Fruit fly (Drosophila melanogaster): Measurements from ENCODE around the gene CG8087.
A peak's percentile ranks its signal among the peaks of the same experiment; 100 is the strongest.

The CG8087 gene

DNA sequence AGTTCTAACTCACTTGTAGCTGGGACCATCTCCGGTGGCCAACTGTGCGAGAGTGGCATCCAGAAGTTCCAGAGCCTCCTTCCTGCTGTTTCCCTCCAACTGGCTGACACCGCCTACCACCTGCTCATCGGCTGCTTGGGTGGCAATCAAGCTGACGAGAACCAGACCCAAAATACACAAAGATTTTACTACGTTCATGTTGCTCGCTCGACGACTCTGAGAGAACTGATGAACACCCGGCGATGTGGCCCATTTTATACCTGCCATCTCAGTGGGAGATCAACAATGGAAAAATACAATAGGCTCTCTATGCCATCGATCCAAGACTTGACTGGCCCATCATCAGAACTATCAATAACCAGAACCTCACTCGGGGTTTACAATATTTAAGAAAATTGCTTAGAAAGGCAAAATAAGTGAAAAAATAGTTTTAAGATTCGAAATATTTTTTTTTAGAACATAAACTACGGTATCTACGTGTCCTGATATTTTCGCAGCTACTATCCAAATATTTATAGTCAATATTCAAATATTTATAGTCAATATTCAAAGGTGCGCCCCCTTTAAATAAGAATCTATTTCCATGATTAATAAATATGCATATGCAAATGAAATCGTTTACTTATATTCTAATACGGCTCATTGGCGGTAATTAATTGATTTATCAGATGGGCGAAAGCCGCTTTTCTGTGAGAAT is 5.0 kb upstream of the CG8087 start, which contains the start of gene Cys (continued):
- peak; percentile 20 for TF ChIP-seq CG10543 (GFP tag; optimal IDR thresholded peaks at IDR 0.05)
- peak; percentile 54; the same call in 1 of the 3 replicates for TF ChIP-seq zfh1 (GFP tag; IDR thresholded peaks at IDR 0.05)
- TF ChIP-seq oc (tag; optimal IDR thresholded peaks at IDR 0.05) = no peak
- no peak for TF ChIP-seq Lhr (GFP tag; optimal IDR thresholded peaks at IDR 0.05)
- TF ChIP-seq CG8388 (GFP tag; optimal IDR thresholded peaks at IDR 0.05) = peak; percentile 23
- TF ChIP-seq Dek (tag; optimal IDR thresholded peaks at IDR 0.05) = no peak
- TF ChIP-seq dm (GFP tag; optimal IDR thresholded peaks at IDR 0.05) = no peak
- TF ChIP-seq Sox100B (GFP tag; optimal IDR thresholded peaks at IDR 0.05) = no peak
- TF ChIP-seq D19B (GFP tag; optimal IDR thresholded peaks at IDR 0.05) = peak; percentile 27
- TF ChIP-seq CG13287 (GFP tag; IDR thresholded peaks at IDR 0.05; ENCODE audit: partially characterized antibody) = no peak; the same call in 1 of the 2 replicates
- peak in 1 of 2 experiments; percentile 74 for TF ChIP-seq Hr78 (GFP tag; optimal IDR thresholded peaks at IDR 0.05)
- no peak for TF ChIP-seq Dll (GFP tag; IDR thresholded peaks at IDR 0.05; ENCODE audit: partially characterized antibody)
- no peak for TF ChIP-seq CG2116 (GFP tag; optimal IDR thresholded peaks at IDR 0.05)
- no peak for TF ChIP-seq CG5245 (GFP tag; optimal IDR thresholded peaks at IDR 0.05)
- TF ChIP-seq pfk (GFP tag; optimal IDR thresholded peaks at IDR 0.05) = peak; percentile 42
- no peak for TF ChIP-seq CG8478 (optimal IDR thresholded peaks at IDR 0.05)
- TF ChIP-seq so (GFP tag; IDR thresholded peaks at IDR 0.05) = no peak
- no peak for TF ChIP-seq CG4707 (GFP tag; optimal IDR thresholded peaks at IDR 0.05)
- TF ChIP-seq CG17186 (GFP tag; optimal IDR thresholded peaks at IDR 0.05) = no peak
- TF ChIP-seq CG4617 (GFP tag; optimal IDR thresholded peaks at IDR 0.05; ENCODE audit: borderline replicate concordance) = no peak
- no peak for TF ChIP-seq Dip3 (GFP tag; optimal IDR thresholded peaks at IDR 0.05)
- TF ChIP-seq peb (GFP tag; IDR thresholded peaks at IDR 0.05) = no peak
- TF ChIP-seq Atf3 (GFP tag; optimal IDR thresholded peaks at IDR 0.05) = no peak
- no peak for TF ChIP-seq CG16863 (GFP tag; optimal IDR thresholded peaks at IDR 0.05)
- TF ChIP-seq Bgb (GFP tag; IDR thresholded peaks at IDR 0.05; ENCODE audit: partially characterized antibody) = peak; percentile 27; the same call in 1 of the 2 replicates
- no peak for TF ChIP-seq eve (GFP tag; optimal IDR thresholded peaks at IDR 0.05)
- TF ChIP-seq ssp (GFP tag; IDR thresholded peaks at IDR 0.05) = no peak
- TF ChIP-seq CG2712 (tag; optimal IDR thresholded peaks at IDR 0.05) = no peak
- TF ChIP-seq cato (GFP tag; optimal IDR thresholded peaks at IDR 0.05; ENCODE audit: borderline replicate concordance) = no peak
- no peak for TF ChIP-seq mld (GFP tag; IDR thresholded peaks at IDR 0.05; ENCODE audit: partially characterized antibody)
- TF ChIP-seq CG12769 (tag; optimal IDR thresholded peaks at IDR 0.05) = peak; percentile 89
- no peak for TF ChIP-seq CG16813 (GFP tag; IDR thresholded peaks at IDR 0.05; ENCODE audit: partially characterized antibody)
- peak; percentile 36; the same call in 1 of the 2 replicates for TF ChIP-seq CG16779 (GFP tag; IDR thresholded peaks at IDR 0.05)
- TF ChIP-seq H15 (GFP tag; IDR thresholded peaks at IDR 0.05) = no peak
- no peak for TF ChIP-seq CG9797 (GFP tag; optimal IDR thresholded peaks at IDR 0.05)
- no peak for TF ChIP-seq inv (GFP tag; IDR thresholded peaks at IDR 0.05; ENCODE audit: partially characterized antibody)
- TF ChIP-seq E2f2 (GFP tag; IDR thresholded peaks at IDR 0.05) = no peak
- no peak for TF ChIP-seq CG5180 (GFP tag; optimal IDR thresholded peaks at IDR 0.05)
- TF ChIP-seq sima (GFP tag; optimal IDR thresholded peaks at IDR 0.05) = no peak
- no peak for TF ChIP-seq Ssrp (tag; optimal IDR thresholded peaks at IDR 0.05)
- TF ChIP-seq Sin3A (optimal IDR thresholded peaks at IDR 0.05) = no peak
- TF ChIP-seq CG14667 (GFP tag; IDR thresholded peaks at IDR 0.05) = no peak
- no peak for TF ChIP-seq maf-S (GFP tag; optimal IDR thresholded peaks at IDR 0.05)
- no peak for TF ChIP-seq Stat92E (GFP tag; optimal IDR thresholded peaks at IDR 0.05)
- TF ChIP-seq pnt (GFP tag; optimal IDR thresholded peaks at IDR 0.05) = no peak
- TF ChIP-seq org-1 (GFP tag; optimal IDR thresholded peaks at IDR 0.05) = no peak
- peak; percentile 1 for TF ChIP-seq CG17829 (tag; optimal IDR thresholded peaks at IDR 0.05)
- TF ChIP-seq br (optimal IDR thresholded peaks at IDR 0.05) = no peak
- TF ChIP-seq Dad (GFP tag; optimal IDR thresholded peaks at IDR 0.05) = no peak
- TF ChIP-seq CG15514 (GFP tag; optimal IDR thresholded peaks at IDR 0.05) = no peak

Measured in whole organism, embryonic.